Fruit fly (Drosophila melanogaster) whole organism, embryonic: Measurements from ENCODE around the gene Ir68b.
A peak's percentile ranks its signal among the peaks of the same experiment; 100 is the strongest.

ENCODE experiments used
- Adf1 ChIP-seq: fragments of 200-800 bp; sonication (Bioruptor generic); IDR thresholded peaks from 2 replicates; pipeline ENCODE4 v1.3.6; 2022; ENCODE audit warnings: missing biosample characterization, missing genetic modification characterization
- Antp ChIP-seq: fragments of 200-800 bp; sonication (Bioruptor generic); optimal IDR thresholded peaks from 3 replicates; lab custom pipeline; 2016; ENCODE audit warnings: missing biosample characterization, missing genetic modification characterization
- Bgb ChIP-seq: fragments of 200-800 bp; sonication (Bioruptor generic); IDR thresholded peaks from 2 replicates; pipeline ENCODE4 v1.3.6; 2022; ENCODE audit warnings: missing biosample characterization, missing genetic modification characterization; ENCODE audit not compliant: partially characterized antibody
- C15 ChIP-seq: fragments of 200-800 bp; sonication (Bioruptor generic); IDR thresholded peaks from 3 replicates; pipeline ENCODE4 v1.3.6; 2022; ENCODE audit warnings: missing biosample characterization, missing genetic modification characterization
- CG10543 ChIP-seq: fragments of 200-800 bp; sonication (Bioruptor generic); optimal IDR thresholded peaks from 3 replicates; lab custom pipeline; 2017; ENCODE audit warnings: missing biosample characterization, mild to moderate bottlenecking, missing genetic modification characterization, moderate library complexity
- CG12299 ChIP-seq: fragments of 200-800 bp; sonication (Bioruptor generic); optimal IDR thresholded peaks from 2 replicates; lab custom pipeline; 2018; ENCODE audit warnings: missing biosample characterization, mild to moderate bottlenecking, missing genetic modification characterization
- CG12942 ChIP-seq: fragments of 200-800 bp; sonication (Bioruptor generic); optimal IDR thresholded peaks from 3 replicates; lab custom pipeline; 2016; ENCODE audit warnings: missing biosample characterization, missing genetic modification characterization
- CG13296 ChIP-seq: fragments of 200-800 bp; sonication (Bioruptor generic); optimal IDR thresholded peaks from 3 replicates; lab custom pipeline; 2018; ENCODE audit warnings: missing biosample characterization, mild to moderate bottlenecking, missing genetic modification characterization
- CG14014 ChIP-seq: fragments of 200-800 bp; sonication (Bioruptor generic); IDR thresholded peaks from 2 replicates; pipeline ENCODE4 v1.3.6; 2022; ENCODE audit warnings: missing biosample characterization, missing genetic modification characterization
- CG14667 ChIP-seq: fragments of 200-800 bp; sonication (Bioruptor generic); IDR thresholded peaks from 2 replicates; pipeline ENCODE4 v1.3.6; 2022; ENCODE audit warnings: missing biosample characterization, missing genetic modification characterization
- CG15479 ChIP-seq: fragments of 200-800 bp; sonication (Bioruptor generic); optimal IDR thresholded peaks from 3 replicates; lab custom pipeline; 2019; ENCODE audit warnings: missing biosample characterization, mild to moderate bottlenecking, missing genetic modification characterization, moderate library complexity
- CG17385 ChIP-seq: fragments of 200-800 bp; sonication (Bioruptor generic); optimal IDR thresholded peaks from 3 replicates; lab custom pipeline; 2018; ENCODE audit warnings: missing biosample characterization, mild to moderate bottlenecking, missing genetic modification characterization
- CG17612 ChIP-seq: fragments of 200-800 bp; sonication (Bioruptor generic); IDR thresholded peaks from 2 replicates; pipeline ENCODE4 v1.3.6; 2022; ENCODE audit warnings: missing biosample characterization, missing genetic modification characterization
- CG32532 ChIP-seq: fragments of 200-800 bp; sonication (Bioruptor generic); IDR thresholded peaks from 2 replicates; pipeline ENCODE4 v1.3.6; 2022; ENCODE audit warnings: missing biosample characterization, missing genetic modification characterization
- CG3281 ChIP-seq: fragments of 200-800 bp; sonication (Bioruptor generic); optimal IDR thresholded peaks from 3 replicates; lab custom pipeline; 2017; ENCODE audit warnings: missing biosample characterization, mild to moderate bottlenecking, missing genetic modification characterization
- CG6272 ChIP-seq: fragments of 200-800 bp; sonication (Bioruptor generic); IDR thresholded peaks from 2 replicates; pipeline ENCODE4 v1.3.6; 2022; ENCODE audit warnings: missing biosample characterization, missing genetic modification characterization
- CG7928 ChIP-seq: fragments of 200-800 bp; sonication (Bioruptor generic); optimal IDR thresholded peaks from 2 replicates; lab custom pipeline; 2017; ENCODE audit warnings: missing biosample characterization, mild to moderate bottlenecking, missing genetic modification characterization
- CG8388 ChIP-seq: fragments of 200-800 bp; sonication (Bioruptor generic); optimal IDR thresholded peaks from 2 replicates; lab custom pipeline; 2019; ENCODE audit warnings: missing biosample characterization, mild to moderate bottlenecking, missing genetic modification characterization, moderate library complexity
- CG8478 ChIP-seq: fragments of >200 bp; optimal IDR thresholded peaks from 2 replicates; lab custom pipeline; 2018
- CG9797 ChIP-seq: fragments of 200-800 bp; sonication (Bioruptor generic); optimal IDR thresholded peaks from 3 replicates; lab custom pipeline; 2018; ENCODE audit warnings: missing biosample characterization, mild to moderate bottlenecking, missing genetic modification characterization
- CG9817 ChIP-seq: fragments of 200-800 bp; sonication (Bioruptor generic); optimal IDR thresholded peaks from 2 replicates; lab custom pipeline; 2018; ENCODE audit warnings: missing biosample characterization, mild to moderate bottlenecking, missing genetic modification characterization, moderate library complexity
- CG9932 ChIP-seq: fragments of 200-800 bp; sonication (Bioruptor generic); IDR thresholded peaks from 2 replicates; pipeline ENCODE4 v1.3.6; 2022; ENCODE audit warnings: missing biosample characterization, missing genetic modification characterization
- Deaf1 ChIP-seq: fragments of 200-800 bp; optimal IDR thresholded peaks from 3 replicates; lab custom pipeline; 2019; ENCODE audit warnings: missing biosample characterization, mild to moderate bottlenecking, missing genetic modification characterization, moderate library complexity
- Dref ChIP-seq: fragments of 200-800 bp; sonication (Bioruptor generic); IDR thresholded peaks from 2 replicates; pipeline ENCODE4 v1.3.6; 2022; ENCODE audit warnings: missing biosample characterization, missing genetic modification characterization
- E2f2 ChIP-seq: fragments of 200-800 bp; sonication (Bioruptor generic); IDR thresholded peaks from 2 replicates; pipeline ENCODE4 v1.3.6; 2022; ENCODE audit warnings: missing biosample characterization, missing genetic modification characterization
- HmgZ ChIP-seq: fragments of 200-800 bp; sonication (Bioruptor generic); optimal IDR thresholded peaks from 2 replicates; lab custom pipeline; 2018; ENCODE audit warnings: missing biosample characterization, mild to moderate bottlenecking, missing genetic modification characterization
- Nf-YB ChIP-seq: fragments of 200-800 bp; sonication (Bioruptor generic); optimal IDR thresholded peaks from 3 replicates; lab custom pipeline; 2019; ENCODE audit warnings: missing biosample characterization, mild to moderate bottlenecking, missing genetic modification characterization, moderate library complexity
- Nf-YC ChIP-seq: fragments of 200-800 bp; optimal IDR thresholded peaks from 3 replicates; lab custom pipeline; 2019; ENCODE audit warnings: missing biosample characterization, mild to moderate bottlenecking, missing genetic modification characterization, moderate library complexity
- Oaz ChIP-seq: fragments of 200-800 bp; sonication (Bioruptor generic); IDR thresholded peaks from 2 replicates; pipeline ENCODE4 v1.3.6; 2022; ENCODE audit warnings: missing biosample characterization, missing genetic modification characterization
- Stat92E ChIP-seq, 3 experiments: fragments of >200 bp in 2 of 3; fragments of 200-800 bp in 1 of 3; sonication (Bioruptor generic) in 1 of 3; optimal IDR thresholded peaks; 2 replicates each; lab custom pipeline; 2017 to 2019; ENCODE audit warnings: missing biosample characterization in 3 of 3, missing genetic modification characterization in 3 of 3, mild to moderate bottlenecking in 1 of 3, moderate library complexity in 1 of 3
- TFAM ChIP-seq: fragments of 200-800 bp; sonication (Bioruptor generic); optimal IDR thresholded peaks from 2 replicates; lab custom pipeline; 2017; ENCODE audit warnings: missing biosample characterization, missing genetic modification characterization, inconsistent platforms
- chinmo ChIP-seq: fragments of 200-800 bp; sonication (Bioruptor generic); IDR thresholded peaks from 4 replicates; pipeline ENCODE4 v1.3.6; 2022; ENCODE audit warnings: missing biosample characterization, missing genetic modification characterization; ENCODE audit not compliant: partially characterized antibody
- crc ChIP-seq: fragments of 200-800 bp; sonication (Bioruptor generic); optimal IDR thresholded peaks from 2 replicates; lab custom pipeline; 2016; ENCODE audit warnings: missing biosample characterization, missing genetic modification characterization
- croc ChIP-seq: fragments of 200-800 bp; sonication (Bioruptor generic); conservative IDR thresholded peaks from 3 replicates; pipeline ENCODE4 v1.3.6; 2022; ENCODE audit warnings: missing biosample characterization, missing genetic modification characterization
- cwo ChIP-seq: fragments of 200-800 bp; sonication (Bioruptor generic); optimal IDR thresholded peaks from 3 replicates; lab custom pipeline; 2017; ENCODE audit warnings: missing biosample characterization, missing genetic modification characterization, mild to moderate bottlenecking, moderate library complexity, missing genetic modification reagents
- ftz-f1 ChIP-seq: fragments of 200-800 bp; sonication (Bioruptor generic); optimal IDR thresholded peaks from 2 replicates; lab custom pipeline; 2016; ENCODE audit warnings: missing biosample characterization, missing genetic modification characterization
- ham ChIP-seq: fragments of 200-800 bp; sonication (Bioruptor generic); IDR thresholded peaks from 2 replicates; pipeline ENCODE4 v1.3.6; 2022; ENCODE audit warnings: missing biosample characterization, missing genetic modification characterization
- hkb ChIP-seq, 2 experiments: fragments of 200-800 bp in 1 of 2; fragments of >200 bp in 1 of 2; sonication (Bioruptor generic) in 1 of 2; IDR thresholded peaks in 1 of 2; optimal IDR thresholded peaks in 1 of 2; 2 replicates each; pipeline versions ENCODE4 v1.3.6 to Lab custom; 2017 to 2022; ENCODE audit warnings: missing biosample characterization in 1 of 2, missing genetic modification characterization in 1 of 2
- kni ChIP-seq: fragments of 200-800 bp; sonication (Bioruptor generic); optimal IDR thresholded peaks from 3 replicates; lab custom pipeline; 2017; ENCODE audit warnings: mild to moderate bottlenecking, missing biosample characterization, missing genetic modification reagents, missing genetic modification characterization
- luna ChIP-seq: fragments of 200-800 bp; sonication (Bioruptor generic); optimal IDR thresholded peaks from 2 replicates; lab custom pipeline; 2016; ENCODE audit warnings: missing biosample characterization, missing genetic modification characterization
- nau ChIP-seq: fragments of 200-800 bp; sonication (Bioruptor generic); optimal IDR thresholded peaks from 3 replicates; lab custom pipeline; 2017; ENCODE audit warnings: missing biosample characterization, mild to moderate bottlenecking, missing genetic modification characterization, missing genetic modification reagents
- nom ChIP-seq: fragments of 200-800 bp; sonication (Bioruptor generic); optimal IDR thresholded peaks from 2 replicates; lab custom pipeline; 2017; ENCODE audit warnings: missing biosample characterization, missing genetic modification characterization, mild to moderate bottlenecking, moderate library complexity, missing genetic modification reagents
- pfk ChIP-seq: fragments of 200-800 bp; sonication (Bioruptor generic); optimal IDR thresholded peaks from 2 replicates; lab custom pipeline; 2018; ENCODE audit warnings: missing biosample characterization, mild to moderate bottlenecking, missing genetic modification characterization, moderate library complexity
- sens-2 ChIP-seq: fragments of 200-800 bp; sonication (Bioruptor generic); IDR thresholded peaks from 2 replicates; pipeline ENCODE4 v1.3.6; 2022; ENCODE audit warnings: missing biosample characterization, missing genetic modification characterization
- seq ChIP-seq: fragments of 200-800 bp; sonication (Bioruptor generic); IDR thresholded peaks from 2 replicates; pipeline ENCODE4 v1.3.6; 2022; ENCODE audit warnings: missing biosample characterization, missing genetic modification characterization
- tna ChIP-seq: fragments of 200-800 bp; sonication (Bioruptor generic); IDR thresholded peaks from 2 replicates; pipeline ENCODE4 v1.3.6; 2022; ENCODE audit warnings: missing biosample characterization, missing genetic modification characterization; ENCODE audit not compliant: partially characterized antibody
- vnd ChIP-seq: fragments of 200-800 bp; sonication (Bioruptor generic); IDR thresholded peaks from 3 replicates; pipeline ENCODE4 v1.3.6; 2022; ENCODE audit warnings: missing biosample characterization, missing genetic modification characterization; ENCODE audit not compliant: partially characterized antibody
- wek ChIP-seq: fragments of 200-800 bp; sonication (Bioruptor generic); optimal IDR thresholded peaks from 3 replicates; lab custom pipeline; 2018; ENCODE audit warnings: missing biosample characterization, mild to moderate bottlenecking, missing genetic modification characterization, moderate library complexity
- zen ChIP-seq: fragments of 200-800 bp; sonication (Bioruptor generic); optimal IDR thresholded peaks from 3 replicates; lab custom pipeline; 2018; ENCODE audit warnings: missing biosample characterization, mild to moderate bottlenecking, missing genetic modification characterization, moderate library complexity

The Ir68b gene

DNA sequence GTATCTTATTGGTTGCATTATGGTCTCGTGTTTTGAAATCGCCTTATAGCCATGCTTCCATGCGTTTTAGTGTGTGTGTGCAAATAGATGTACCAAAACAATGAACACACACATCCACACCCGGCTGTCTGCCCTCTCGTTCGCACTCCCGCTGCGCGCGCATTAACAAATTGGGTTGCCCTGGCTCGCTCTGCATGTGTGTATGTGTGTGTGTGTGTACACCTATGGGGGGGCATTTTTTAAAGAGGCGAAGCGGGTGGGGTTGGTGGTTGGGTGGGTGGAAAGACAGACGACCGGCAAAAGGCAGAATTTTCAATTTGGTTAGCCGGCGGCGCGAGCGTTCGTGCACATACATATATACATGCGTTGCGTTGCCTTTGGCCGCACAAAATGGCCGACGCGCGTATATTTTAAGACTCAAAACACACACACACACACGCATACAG lies 3.0 kb downstream of the Ir68b start (continued):
- peak; percentile 34; the same call in 1 of the 2 replicates for TF ChIP-seq Dref (GFP tag; lab: Robert Waterston, UW)
- no peak for TF ChIP-seq Oaz (GFP tag; lab: Robert Waterston, UW)
- no peak for TF ChIP-seq CG9797 (GFP tag; lab: Kevin White, UChicago)
- peak; percentile 56 for TF ChIP-seq zen (tag; lab: Kevin White, UChicago)
- peak; percentile 16 for TF ChIP-seq E2f2 (GFP tag; lab: Robert Waterston, UW)
- TF ChIP-seq CG14667 (GFP tag; lab: Robert Waterston, UW), result no peak
- TF ChIP-seq CG15479 (GFP tag; lab: Kevin White, UChicago), result peak; percentile 71
- no peak for TF ChIP-seq nau (GFP tag; lab: Kevin White, UChicago)
- TF ChIP-seq CG8478 (lab: Kevin White, UChicago), result peak; percentile 91
- peak; percentile 73 for TF ChIP-seq Adf1 (GFP tag; lab: Robert Waterston, UW)
- no peak for TF ChIP-seq crc (GFP tag; lab: Kevin White, UChicago)
- peak; percentile 41; the same call in 1 of the 2 replicates for TF ChIP-seq Bgb (GFP tag; lab: Robert Waterston, UW)
- TF ChIP-seq ftz-f1 (GFP tag; lab: Kevin White, UChicago), result peak; percentile 41
- TF ChIP-seq hkb (optimal IDR thresholded peaks at IDR 0.05; lab: Kevin White, UChicago), result no peak
- peak; percentile 40 for TF ChIP-seq hkb (GFP tag; IDR thresholded peaks at IDR 0.05; lab: Robert Waterston, UW)
- TF ChIP-seq wek (GFP tag; lab: Kevin White, UChicago), result peak; percentile 60
- TF ChIP-seq kni (GFP tag; lab: Kevin White, UChicago), result peak; percentile 74
- no peak for TF ChIP-seq C15 (GFP tag; lab: Robert Waterston, UW)
- TF ChIP-seq CG12942 (GFP tag; lab: Kevin White, UChicago), result no peak
- peak; percentile 60 for TF ChIP-seq CG7928
- TF ChIP-seq Stat92E (GFP tag; optimal IDR thresholded peaks at IDR 0.05; lab: Kevin White, UChicago), result no peak
- peak; percentile 23 for TF ChIP-seq CG9817 (tag; lab: Kevin White, UChicago)
- peak; percentile 86 for TF ChIP-seq Nf-YC (tag; lab: Kevin White, UChicago)
- TF ChIP-seq CG6272 (GFP tag; lab: Robert Waterston, UW), result no peak
- peak; percentile 70 for TF ChIP-seq Deaf1 (tag; lab: Kevin White, UChicago)
- no peak for TF ChIP-seq CG17612 (GFP tag; lab: Robert Waterston, UW)
- peak; percentile 68 for TF ChIP-seq nom
- TF ChIP-seq CG17385, result peak; percentile 36
- TF ChIP-seq CG3281, result peak; percentile 28
- peak; percentile 67 for TF ChIP-seq Nf-YB
- peak; percentile 16; the same call in 1 of the 2 replicates for TF ChIP-seq tna (GFP tag; lab: Robert Waterston, UW)
- no peak for TF ChIP-seq Antp (GFP tag; lab: Kevin White, UChicago)
- no peak for TF ChIP-seq TFAM
- peak; percentile 93 for TF ChIP-seq CG10543 (GFP tag; lab: Kevin White, UChicago)
- TF ChIP-seq luna (GFP tag; lab: Kevin White, UChicago), result no peak
- peak; percentile 93 for TF ChIP-seq HmgZ
- no peak for TF ChIP-seq vnd (GFP tag; lab: Robert Waterston, UW)
- peak; percentile 91 for TF ChIP-seq cwo
- no peak for TF ChIP-seq croc
- TF ChIP-seq CG8388 (GFP tag; lab: Kevin White, UChicago), result no peak
- no peak for TF ChIP-seq ham (GFP tag; lab: Robert Waterston, UW)
- peak; percentile 56; the same call in 1 of the 2 replicates for TF ChIP-seq seq
- peak; percentile 32; the same call in 1 of the 2 replicates for TF ChIP-seq CG9932 (GFP tag; lab: Robert Waterston, UW)
- TF ChIP-seq sens-2 (GFP tag; lab: Robert Waterston, UW), result no peak
- peak; percentile 7; the same call in 1 of the 2 replicates for TF ChIP-seq CG14014 (GFP tag; lab: Robert Waterston, UW)
- peak; percentile 30 for TF ChIP-seq CG13296 (GFP tag; lab: Kevin White, UChicago)
- TF ChIP-seq chinmo (GFP tag; lab: Robert Waterston, UW), result peak; percentile 97
- no peak for TF ChIP-seq pfk (GFP tag; lab: Kevin White, UChicago)
- no peak; the same call in 1 of the 2 replicates for TF ChIP-seq CG32532 (GFP tag; lab: Robert Waterston, UW)
- TF ChIP-seq CG12299 (tag; lab: Kevin White, UChicago), result peak; percentile 27
